Worm (Caenorhabditis elegans): ENCODE measurements around the gene C08D8.1.

The C08D8.1 gene

ce11 chrV:8383716-8384115 is 38.2 kb downstream of the C08D8.1 start, which contains the start of gene F52E1.14:
TSS of gene F52E1.14 (plus strand) at chrV:8383922.
- TF ChIP-seq F13H6.1 (tag; optimal IDR thresholded peaks at IDR 0.05) (peak; percentile 39), crh-2 (tag; optimal IDR thresholded peaks at IDR 0.05) (peak; percentile 51), sma-9 (GFP tag; optimal IDR thresholded peaks at IDR 0.05) (peak; percentile 51), sma-9 (tag; optimal IDR thresholded peaks at IDR 0.05) (no peak), fos-1 (tag; optimal IDR thresholded peaks at IDR 0.05) (peak; percentile 67), ama-1 (optimal IDR thresholded peaks at IDR 0.05) (no peak), mbf-1 (tag; optimal IDR thresholded peaks at IDR 0.05) (no peak), ztf-1 (GFP tag; conservative IDR thresholded peaks at IDR 0.05) (no peak)

- TF ChIP-seq elt-1 (tag; optimal IDR thresholded peaks at IDR 0.05) (no peak), ceh-16 (tag; optimal IDR thresholded peaks at IDR 0.05) (no peak), nhr-25 (tag; optimal IDR thresholded peaks at IDR 0.05) (no peak), sma-3 (GFP tag; optimal IDR thresholded peaks at IDR 0.05) (no peak), ztf-1 (GFP tag; conservative IDR thresholded peaks at IDR 0.05) (no peak), nhr-77 (tag; optimal IDR thresholded peaks at IDR 0.05) (no peak), peb-1 (tag; optimal IDR thresholded peaks at IDR 0.05) (no peak), aly-2 (tag; optimal IDR thresholded peaks at IDR 0.05) (no peak), fos-1 (tag; optimal IDR thresholded peaks at IDR 0.05) (no peak), nhr-129 (tag; optimal IDR thresholded peaks at IDR 0.05) (no peak), lin-39 (tag; optimal IDR thresholded peaks at IDR 0.05) (no peak), lsy-2 (tag; optimal IDR thresholded peaks at IDR 0.05) (no peak)
Measured at ce11 chrV:8384809-8385208, 39.2 kb downstream of the C08D8.1 start.

- peak; percentile 30 for TF ChIP-seq sma-9 (GFP tag; optimal IDR thresholded peaks at IDR 0.05)
- TF ChIP-seq sma-9 (tag; optimal IDR thresholded peaks at IDR 0.05): no peak
- peak; percentile 65 for TF ChIP-seq fos-1 (tag; optimal IDR thresholded peaks at IDR 0.05)
- TF ChIP-seq nhr-11 (tag; optimal IDR thresholded peaks at IDR 0.05): no peak
Measured at ce11 chrV:8385879-8386530, 40.4 kb downstream of the C08D8.1 start, which contains the start of gene hsp-17. TSS of gene hsp-17 (minus strand) at chrV:8385929.

DNA sequence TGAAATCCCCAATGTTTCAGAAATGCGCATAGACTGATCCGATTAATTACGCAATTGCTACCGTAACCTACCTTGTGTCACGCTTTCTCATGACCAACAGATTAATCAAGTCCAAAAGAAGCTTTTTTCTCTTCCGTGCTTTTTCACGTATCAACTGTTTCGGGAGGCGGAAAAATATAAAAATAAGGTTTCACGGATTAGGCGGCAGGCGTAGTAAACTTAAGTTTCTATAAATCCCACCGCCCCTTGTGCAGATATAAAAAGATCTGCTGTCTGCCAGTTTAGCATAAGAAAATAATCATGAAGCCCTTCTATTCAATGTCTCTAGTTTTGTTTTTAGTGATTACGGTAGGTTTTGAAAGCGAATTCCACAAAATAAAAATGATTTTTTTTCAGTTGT is 41.5 kb downstream of the C08D8.1 start, which contains the start of gene gcy-7:
gcy-7 (plus strand) TSS at position 301 of the 400 bp plus-strand sequence.
- TF ChIP-seq sem-4 (tag; optimal IDR thresholded peaks at IDR 0.05) (no peak), ceh-82 (tag; optimal IDR thresholded peaks at IDR 0.05) (no peak), ZK546.5 (tag; optimal IDR thresholded peaks at IDR 0.05) (no peak), nhr-6 (tag; optimal IDR thresholded peaks at IDR 0.05) (no peak), nhr-11 (tag; optimal IDR thresholded peaks at IDR 0.05) (no peak), ztf-11 (tag; optimal IDR thresholded peaks at IDR 0.05) (no peak)

DNA sequence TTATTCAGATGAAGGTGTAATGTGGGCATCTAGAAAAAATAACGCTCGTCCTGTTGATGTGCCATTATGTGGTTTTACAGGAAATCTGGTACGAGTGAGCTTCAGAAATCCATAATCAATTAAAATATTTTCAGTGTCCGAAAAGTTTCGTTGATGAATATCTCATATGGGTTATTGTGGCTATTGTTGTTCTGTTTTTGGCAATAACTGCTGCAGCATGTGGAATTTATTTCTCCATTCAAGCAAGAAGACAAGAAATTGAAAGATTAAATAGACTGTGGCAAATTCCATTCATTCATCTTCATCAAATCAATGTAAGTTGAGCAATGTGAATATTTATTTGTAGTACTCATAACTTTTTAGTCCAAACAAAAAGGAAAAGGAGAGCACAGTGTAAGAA is 43.7 kb downstream of the C08D8.1 start:
- TF ChIP-seq ztf-4 (tag; optimal IDR thresholded peaks at IDR 0.05) (no peak), elt-1 (tag; optimal IDR thresholded peaks at IDR 0.05) (no peak), nhr-77 (tag; optimal IDR thresholded peaks at IDR 0.05) (no peak), mbf-1 (tag; optimal IDR thresholded peaks at IDR 0.05) (no peak), ZK546.5 (tag; optimal IDR thresholded peaks at IDR 0.05) (no peak), snpc-4 (tag; optimal IDR thresholded peaks at IDR 0.05) (no peak), alr-1 (tag; optimal IDR thresholded peaks at IDR 0.05) (no peak), nhr-12 (tag; optimal IDR thresholded peaks at IDR 0.05) (no peak), ceh-16 (tag; optimal IDR thresholded peaks at IDR 0.05) (no peak), blmp-1 (tag; optimal IDR thresholded peaks at IDR 0.05; ENCODE audit: insufficient read depth) (no peak)

- TF ChIP-seq F13H6.1 (tag; optimal IDR thresholded peaks at IDR 0.05): no peak
- TF ChIP-seq nhr-6 (tag; optimal IDR thresholded peaks at IDR 0.05): no peak
- TF ChIP-seq nhr-10 (tag; optimal IDR thresholded peaks at IDR 0.05): no peak
- TF ChIP-seq unc-39 (tag; optimal IDR thresholded peaks at IDR 0.05): no peak
- TF ChIP-seq nhr-77 (tag; optimal IDR thresholded peaks at IDR 0.05): no peak
- TF ChIP-seq lin-13 (GFP tag; optimal IDR thresholded peaks at IDR 0.05): no peak
- TF ChIP-seq mab-5 (tag; optimal IDR thresholded peaks at IDR 0.05): no peak
- TF ChIP-seq sma-3 (GFP tag; optimal IDR thresholded peaks at IDR 0.05): no peak
Measured at ce11 chrV:8394357-8394850, 48.8 kb downstream of the C08D8.1 start, which contains the start of the genes pho-6 and F52E1.3. TSS of gene pho-6 (minus strand) at chrV:8394457. TSS of gene F52E1.3 (plus strand) at chrV:8394800.

Measured in whole organism, L2 larva.